Fruit fly (Drosophila melanogaster): ENCODE data around the gene Efr.

DNA sequence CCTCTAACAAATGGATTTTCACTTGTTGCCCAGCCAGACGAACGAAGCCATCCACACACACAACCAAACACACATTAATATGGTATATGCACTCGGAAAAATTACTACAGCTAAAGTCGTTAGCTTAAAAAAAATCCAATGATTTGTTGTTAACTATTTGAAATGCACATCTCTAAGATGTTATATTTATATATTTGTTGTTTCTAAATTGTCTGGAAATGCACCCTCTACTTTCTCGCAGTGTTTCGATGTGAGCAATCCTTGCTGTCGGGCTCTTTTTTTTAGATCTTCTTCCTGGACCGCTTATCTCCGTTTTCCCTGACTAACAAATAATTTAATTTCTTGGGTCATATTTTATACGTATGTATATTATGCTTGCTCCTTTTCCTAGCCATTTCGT is 14.7 kb upstream of the Efr start:
- TF ChIP-seq CG16779 (tag; optimal IDR thresholded peaks at IDR 0.05), result no peak
- TF ChIP-seq Sox15 (GFP tag; optimal IDR thresholded peaks at IDR 0.05), result no peak
- no peak for TF ChIP-seq net (GFP tag; optimal IDR thresholded peaks at IDR 0.05)
- no peak for TF ChIP-seq Lpt (GFP tag; optimal IDR thresholded peaks at IDR 0.05)

All from whole organism, prepupa.